Fruit fly (Drosophila melanogaster): ENCODE data around the gene RpS14b.
A peak's percentile ranks its signal among the peaks of the same experiment; 100 is the strongest.

RpS14b gene

dm6 chrX:7888386-7889024, 46.2 kb upstream of the RpS14b start, which contains the start of gene Acat1 (continued):
- TF ChIP-seq cwo (GFP tag; optimal IDR thresholded peaks at IDR 0.05) (peak; percentile 32), nom (GFP tag; optimal IDR thresholded peaks at IDR 0.05) (peak; percentile 19), ems (GFP tag; optimal IDR thresholded peaks at IDR 0.05) (peak; percentile 43), cas (GFP tag; IDR thresholded peaks at IDR 0.05) (no peak), CG6272 (GFP tag; IDR thresholded peaks at IDR 0.05) (no peak), Ptx1 (GFP tag; IDR thresholded peaks at IDR 0.05) (peak; percentile 72), CG6791 (GFP tag; IDR thresholded peaks at IDR 0.05; ENCODE audit: partially characterized antibody) (peak; percentile 61), amos (GFP tag; IDR thresholded peaks at IDR 0.05; ENCODE audit: partially characterized antibody) (peak; percentile 46; the same call in 1 of the 2 replicates), Mad (GFP tag; optimal IDR thresholded peaks at IDR 0.05) (no peak), nerfin-1 (tag; optimal IDR thresholded peaks at IDR 0.05) (no peak), sc (optimal IDR thresholded peaks at IDR 0.05) (no peak), sc (GFP tag; optimal IDR thresholded peaks at IDR 0.05) (no peak), HmgZ (tag; optimal IDR thresholded peaks at IDR 0.05) (peak; percentile 34), jumu (GFP tag; optimal IDR thresholded peaks at IDR 0.05) (peak; percentile 46), CG7556 (GFP tag; optimal IDR thresholded peaks at IDR 0.05) (peak; percentile 58), Dip3 (GFP tag; optimal IDR thresholded peaks at IDR 0.05) (peak; percentile 71), CG9876 (GFP tag; optimal IDR thresholded peaks at IDR 0.05) (no peak), Spps (tag; optimal IDR thresholded peaks at IDR 0.05) (peak; percentile 23), CG11695 (GFP tag; IDR thresholded peaks at IDR 0.05) (peak; percentile 47; the same call in 1 of the 3 replicates), CG2712 (tag; optimal IDR thresholded peaks at IDR 0.05) (peak; percentile 64), Bteb2 (GFP tag; optimal IDR thresholded peaks at IDR 0.05) (peak; percentile 38), CG16815 (GFP tag; optimal IDR thresholded peaks at IDR 0.05) (peak; percentile 11), kni (GFP tag; optimal IDR thresholded peaks at IDR 0.05) (no peak), CG12659 (GFP tag; optimal IDR thresholded peaks at IDR 0.05) (peak; percentile 52), klu (GFP tag; IDR thresholded peaks at IDR 0.05) (peak; percentile 32; the same call in 1 of the 2 replicates), dm (GFP tag; optimal IDR thresholded peaks at IDR 0.05) (peak; percentile 32), tup (GFP tag; optimal IDR thresholded peaks at IDR 0.05) (no peak), Rfx (GFP tag; IDR thresholded peaks at IDR 0.05) (peak; percentile 72), chm (GFP tag; IDR thresholded peaks at IDR 0.05) (no peak), CG18599 (GFP tag; optimal IDR thresholded peaks at IDR 0.05) (peak; percentile 74), CG8290 (GFP tag; optimal IDR thresholded peaks at IDR 0.05) (no peak), CG8290 (tag; optimal IDR thresholded peaks at IDR 0.05) (no peak), gcm2 (GFP tag; optimal IDR thresholded peaks at IDR 0.05) (no peak), cg (GFP tag; optimal IDR thresholded peaks at IDR 0.05) (no peak), vnd (GFP tag; IDR thresholded peaks at IDR 0.05; ENCODE audit: partially characterized antibody) (no peak), slou (GFP tag; optimal IDR thresholded peaks at IDR 0.05) (no peak), CG31441 (GFP tag; IDR thresholded peaks at IDR 0.05) (0 out of 2 replicates have a peak, but pooled peaks have one; percentile 40), Pdp1 (GFP tag; optimal IDR thresholded peaks at IDR 0.05) (peak; percentile 48 to 100), Sox100B (GFP tag; optimal IDR thresholded peaks at IDR 0.05) (no peak), YL-1 (GFP tag; optimal IDR thresholded peaks at IDR 0.05) (peak; percentile 65), corto (GFP tag; optimal IDR thresholded peaks at IDR 0.05) (peak; percentile 49), lov (optimal IDR thresholded peaks at IDR 0.05) (no peak), lov (GFP tag; IDR thresholded peaks at IDR 0.05) (no peak), CG6854 (GFP tag; optimal IDR thresholded peaks at IDR 0.05) (no peak), vvl (GFP tag; IDR thresholded peaks at IDR 0.05) (peak; percentile 83), CG18262 (tag; optimal IDR thresholded peaks at IDR 0.05) (peak; percentile 56), CG10462 (GFP tag; optimal IDR thresholded peaks at IDR 0.05) (peak; percentile 23), CG32532 (GFP tag; IDR thresholded peaks at IDR 0.05) (peak; percentile 72), Dp (GFP tag; optimal IDR thresholded peaks at IDR 0.05) (peak; percentile 35), HmgD (GFP tag; optimal IDR thresholded peaks at IDR 0.05) (peak; percentile 29)
